Fruit fly (Drosophila melanogaster): ENCODE results near the gene CG12289.
A peak's percentile ranks its signal among the peaks of the same experiment; 100 is the strongest.

CG12289 gene

dm6 chr3L:11431251-11431925, 26.9 kb downstream of the CG12289 start:
- TF ChIP-seq CG12768 (GFP tag; optimal IDR thresholded peaks at IDR 0.05) (peak; percentile 93), pad (GFP tag; optimal IDR thresholded peaks at IDR 0.05) (peak; percentile 69), CG1620 (GFP tag; optimal IDR thresholded peaks at IDR 0.05) (peak; percentile 83), CG5204 (GFP tag; optimal IDR thresholded peaks at IDR 0.05) (peak; percentile 93), Hr96 (GFP tag; optimal IDR thresholded peaks at IDR 0.05) (peak; percentile 86), Clk (GFP tag; optimal IDR thresholded peaks at IDR 0.05) (peak; percentile 73), cic (GFP tag; optimal IDR thresholded peaks at IDR 0.05) (peak; percentile 58), toe (GFP tag; optimal IDR thresholded peaks at IDR 0.05) (peak; percentile 68), kay (GFP tag; ENCODE audit: borderline replicate concordance) (no peak), Crg-1 (GFP tag; optimal IDR thresholded peaks at IDR 0.05) (peak; percentile 90), CG7045 (GFP tag; optimal IDR thresholded peaks at IDR 0.05) (peak; percentile 89), tj (GFP tag; optimal IDR thresholded peaks at IDR 0.05) (peak; percentile 61), CG7101 (tag; optimal IDR thresholded peaks at IDR 0.05) (peak; percentile 91), CG14711 (tag; optimal IDR thresholded peaks at IDR 0.05) (peak; percentile 87), CG33017 (tag; optimal IDR thresholded peaks at IDR 0.05) (peak; percentile 95), cnc (optimal IDR thresholded peaks at IDR 0.05) (no peak), Mnt (GFP tag; optimal IDR thresholded peaks at IDR 0.05) (peak; percentile 32), ovo (GFP tag; optimal IDR thresholded peaks at IDR 0.05) (peak; percentile 64), bab1 (GFP tag; optimal IDR thresholded peaks at IDR 0.05) (peak; percentile 70), CG11617 (GFP tag; optimal IDR thresholded peaks at IDR 0.05) (peak; percentile 70)

dm6 chr3L:11429695-11430094, 28.6 kb downstream of the CG12289 start:
- TF ChIP-seq cic (GFP tag; optimal IDR thresholded peaks at IDR 0.05) (no peak), Crg-1 (GFP tag; optimal IDR thresholded peaks at IDR 0.05) (no peak), cnc (optimal IDR thresholded peaks at IDR 0.05) (no peak), kay (GFP tag; ENCODE audit: borderline replicate concordance) (no peak), CG1620 (GFP tag; optimal IDR thresholded peaks at IDR 0.05) (no peak), CG7045 (GFP tag; optimal IDR thresholded peaks at IDR 0.05) (no peak), Clk (GFP tag; optimal IDR thresholded peaks at IDR 0.05) (no peak), CG11617 (GFP tag; optimal IDR thresholded peaks at IDR 0.05) (no peak), bab1 (GFP tag; optimal IDR thresholded peaks at IDR 0.05) (no peak), pad (GFP tag; optimal IDR thresholded peaks at IDR 0.05) (no peak), CG5204 (GFP tag; optimal IDR thresholded peaks at IDR 0.05) (no peak), CG33017 (tag; optimal IDR thresholded peaks at IDR 0.05) (no peak), Hr96 (GFP tag; optimal IDR thresholded peaks at IDR 0.05) (no peak), toe (GFP tag; optimal IDR thresholded peaks at IDR 0.05) (no peak), CG12768 (GFP tag; optimal IDR thresholded peaks at IDR 0.05) (no peak), ovo (GFP tag; optimal IDR thresholded peaks at IDR 0.05) (no peak), tj (GFP tag; optimal IDR thresholded peaks at IDR 0.05) (no peak), Mnt (GFP tag; optimal IDR thresholded peaks at IDR 0.05) (no peak), CG7101 (tag; optimal IDR thresholded peaks at IDR 0.05) (no peak)

- TF ChIP-seq kay (GFP tag; ENCODE audit: borderline replicate concordance) (peak; percentile 38), cic (GFP tag; optimal IDR thresholded peaks at IDR 0.05) (no peak)
Measured at dm6 chr3L:11428390-11428789, 29.9 kb downstream of the CG12289 start.

DNA sequence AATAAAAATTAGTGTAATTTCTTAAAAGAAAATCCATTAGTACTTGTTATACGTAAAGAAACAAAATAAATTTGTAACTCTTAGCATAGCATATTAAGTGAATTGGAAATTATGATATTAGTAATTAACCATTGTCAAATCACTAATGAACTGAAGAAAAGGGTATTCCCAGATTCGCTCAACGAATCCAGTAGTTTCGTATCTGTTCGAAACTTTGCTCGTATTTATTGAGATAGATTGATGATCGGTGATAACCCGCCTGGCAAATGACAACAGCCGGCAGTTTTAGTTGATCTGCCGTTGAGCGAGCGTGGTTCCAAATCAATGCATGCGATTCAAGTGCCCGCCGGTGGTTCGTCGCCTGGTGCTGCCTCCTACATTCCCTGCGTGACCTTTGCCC, 33.4 kb downstream of the CG12289 start, which contains the start of gene CG7560:
Gene CG7560, plus strand, starts transcription at position 301 of the 400 bp plus-strand sequence.
- TF ChIP-seq CG5204 (GFP tag; optimal IDR thresholded peaks at IDR 0.05): no peak
- no peak for TF ChIP-seq CG7101 (tag; optimal IDR thresholded peaks at IDR 0.05)
- no peak for TF ChIP-seq CG14711 (tag; optimal IDR thresholded peaks at IDR 0.05)
- no peak for TF ChIP-seq kay (GFP tag; ENCODE audit: borderline replicate concordance)
- TF ChIP-seq CG11617 (GFP tag; optimal IDR thresholded peaks at IDR 0.05): no peak
- TF ChIP-seq cnc (optimal IDR thresholded peaks at IDR 0.05): no peak
- TF ChIP-seq CG1620 (GFP tag; optimal IDR thresholded peaks at IDR 0.05): no peak
- no peak for TF ChIP-seq Clk (GFP tag; optimal IDR thresholded peaks at IDR 0.05)
- TF ChIP-seq ovo (GFP tag; optimal IDR thresholded peaks at IDR 0.05): no peak
- TF ChIP-seq bab1 (GFP tag; optimal IDR thresholded peaks at IDR 0.05): no peak
- TF ChIP-seq Crg-1 (GFP tag; optimal IDR thresholded peaks at IDR 0.05): no peak

DNA sequence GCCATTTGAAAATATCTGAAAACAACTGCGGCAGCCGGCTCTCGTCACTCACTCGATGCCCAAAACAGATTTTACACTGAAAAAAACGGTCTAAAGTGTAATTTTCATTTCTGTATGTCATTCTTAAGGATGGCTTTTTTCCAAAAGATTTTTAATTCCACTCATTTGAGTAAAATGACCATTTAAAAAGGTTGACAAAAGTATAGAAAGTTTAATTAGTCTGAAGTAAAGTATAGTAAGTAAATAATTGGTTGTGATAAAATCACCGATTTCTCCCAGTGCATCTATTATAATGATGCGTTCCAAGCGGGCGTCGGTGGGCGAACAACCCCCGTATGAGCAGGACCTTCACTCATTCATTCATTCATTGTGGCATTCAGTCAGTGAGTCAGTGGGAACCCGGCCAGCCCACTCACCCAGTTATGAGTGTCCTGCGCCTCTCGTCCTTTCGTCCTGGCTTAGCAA, 35.9 kb downstream of the CG12289 start:
- TF ChIP-seq pad (GFP tag; optimal IDR thresholded peaks at IDR 0.05) (no peak), Mnt (GFP tag; optimal IDR thresholded peaks at IDR 0.05) (no peak), cic (GFP tag; optimal IDR thresholded peaks at IDR 0.05) (no peak), CG11617 (GFP tag; optimal IDR thresholded peaks at IDR 0.05) (no peak), Clk (GFP tag; optimal IDR thresholded peaks at IDR 0.05) (no peak), bab1 (GFP tag; optimal IDR thresholded peaks at IDR 0.05) (no peak)

DNA sequence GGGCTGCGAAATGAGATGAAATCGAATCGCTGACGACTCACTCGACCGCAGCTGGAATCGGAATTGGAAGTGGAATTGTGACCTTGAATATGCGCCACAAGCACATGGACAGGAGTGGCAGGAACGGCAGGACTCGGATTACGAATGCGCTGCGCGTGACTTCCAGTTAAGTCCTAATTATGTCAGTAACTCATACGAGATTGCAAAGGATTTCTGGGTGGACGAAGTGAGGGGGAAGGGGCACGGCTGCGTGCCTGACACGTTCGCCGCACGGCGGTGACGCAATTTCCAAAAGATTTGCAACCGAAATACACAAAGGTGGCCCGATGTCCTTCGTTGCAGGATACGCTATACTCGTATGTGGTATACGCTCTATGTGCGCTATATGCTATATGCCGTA, 36.4 kb downstream of the CG12289 start:
- TF ChIP-seq Hr96 (GFP tag; optimal IDR thresholded peaks at IDR 0.05) (no peak), ovo (GFP tag; optimal IDR thresholded peaks at IDR 0.05) (no peak), tj (GFP tag; optimal IDR thresholded peaks at IDR 0.05) (no peak), CG33017 (tag; optimal IDR thresholded peaks at IDR 0.05) (no peak), Clk (GFP tag; optimal IDR thresholded peaks at IDR 0.05) (no peak), toe (GFP tag; optimal IDR thresholded peaks at IDR 0.05) (no peak), CG11617 (GFP tag; optimal IDR thresholded peaks at IDR 0.05) (no peak), CG5204 (GFP tag; optimal IDR thresholded peaks at IDR 0.05) (no peak), CG7045 (GFP tag; optimal IDR thresholded peaks at IDR 0.05) (no peak), pad (GFP tag; optimal IDR thresholded peaks at IDR 0.05) (no peak), cic (GFP tag; optimal IDR thresholded peaks at IDR 0.05) (no peak)

Data from whole organism, adult.